Fruit fly (Drosophila melanogaster): ENCODE data around the gene Cad96Ca.

The Cad96Ca gene

dm6 chr3R:25208042-25208766 lies at the start of gene Cad96Ca:
TSS of gene Cad96Ca (minus strand) at chr3R:25208283.
- no peak for TF ChIP-seq noc (tag; optimal IDR thresholded peaks at IDR 0.05)

- TF ChIP-seq noc (tag; optimal IDR thresholded peaks at IDR 0.05): no peak
These were observed 41.4 kb upstream of the Cad96Ca start, which contains the start of gene Nup358 for dm6 chr3R:25249145-25250141. TSS of gene Nup358 (plus strand) at chr3R:25249348.

dm6 chr3R:25247379-25247869 lies 39.3 kb upstream of the Cad96Ca start, which contains the start of the genes RpS27 and Nup37:
TSS of gene RpS27 (minus strand) at chr3R:25247514.
TSS of gene Nup37 (plus strand) at chr3R:25247658.
- TF ChIP-seq noc (tag; optimal IDR thresholded peaks at IDR 0.05): peak; percentile 86

- no peak for TF ChIP-seq noc (tag; optimal IDR thresholded peaks at IDR 0.05)
These were observed 37.1 kb upstream of the Cad96Ca start, which contains the start of gene bam for dm6 chr3R:25245052-25245813. TSS of gene bam (minus strand) at chr3R:25245109.

- TF ChIP-seq noc (tag; optimal IDR thresholded peaks at IDR 0.05): no peak
These were observed 33.5 kb upstream of the Cad96Ca start, which contains the start of gene CG11854 for dm6 chr3R:25241507-25242070. TSS of gene CG11854 (plus strand) at chr3R:25242020.

- TF ChIP-seq noc (tag; optimal IDR thresholded peaks at IDR 0.05): no peak
These were observed 31.8 kb upstream of the Cad96Ca start, which contains the start of gene to for dm6 chr3R:25239880-25240279. TSS of gene to (plus strand) at chr3R:25240180.

- TF ChIP-seq noc (tag; optimal IDR thresholded peaks at IDR 0.05): no peak
These were observed 31.0 kb upstream of the Cad96Ca start for dm6 chr3R:25238771-25239700.

dm6 chr3R:25237314-25237713 lies 29.2 kb upstream of the Cad96Ca start, which contains the start of gene Jhbp7:
TSS of gene Jhbp7 (plus strand) at chr3R:25237614.
- TF ChIP-seq noc (tag; optimal IDR thresholded peaks at IDR 0.05): no peak

- TF ChIP-seq noc (tag; optimal IDR thresholded peaks at IDR 0.05): no peak
These were observed 28.0 kb upstream of the Cad96Ca start for dm6 chr3R:25236121-25236520.

- TF ChIP-seq noc (tag; optimal IDR thresholded peaks at IDR 0.05): no peak
These were observed 27.3 kb upstream of the Cad96Ca start, which contains the start of gene Sil1 for dm6 chr3R:25235362-25235761. TSS of gene Sil1 (minus strand) at chr3R:25235529.

dm6 chr3R:25232271-25232989 lies 24.3 kb upstream of the Cad96Ca start, which contains the start of gene Cad96Cb:
TSS of gene Cad96Cb (minus strand) at chr3R:25232321.
- no peak for TF ChIP-seq noc (tag; optimal IDR thresholded peaks at IDR 0.05)

dm6 chr3R:25225483-25225882 lies 17.4 kb upstream of the Cad96Ca start:
- TF ChIP-seq noc (tag; optimal IDR thresholded peaks at IDR 0.05): no peak

Measured in whole organism, larva.